Fruit fly (Drosophila melanogaster) whole organism, prepupa: ENCODE data around the gene CG34256.

Source experiments
- CG11762 ChIP-seq: fragments of 200-800 bp; sonication (Bioruptor generic); optimal IDR thresholded peaks from 3 replicates; lab custom pipeline; 2016; ENCODE audit warnings: missing biosample characterization, missing genetic modification characterization; ENCODE audit not compliant: insufficient read depth
- CG11902 ChIP-seq: fragments of 200-800 bp; sonication (Bioruptor generic); optimal IDR thresholded peaks from 3 replicates; lab custom pipeline; 2016; ENCODE audit warnings: missing biosample characterization, missing genetic modification characterization
- CG15336 ChIP-seq: fragments of 200-800 bp; sonication (Bioruptor generic); IDR thresholded peaks from 2 replicates; pipeline ENCODE4 v1.3.6; 2022; ENCODE audit warnings: missing biosample characterization, missing genetic modification characterization
- CG32006 ChIP-seq: fragments of 200-800 bp; sonication (Bioruptor generic); optimal IDR thresholded peaks from 3 replicates; lab custom pipeline; 2017; ENCODE audit warnings: missing biosample characterization, mild to moderate bottlenecking, missing genetic modification characterization
- CG3919 ChIP-seq: fragments of 200-800 bp; sonication (Bioruptor generic); optimal IDR thresholded peaks from 3 replicates; lab custom pipeline; 2016; ENCODE audit warnings: missing biosample characterization, missing genetic modification characterization
- CG4318 ChIP-seq: fragments of 200-800 bp; sonication (Bioruptor generic); optimal IDR thresholded peaks from 3 replicates; lab custom pipeline; 2017; ENCODE audit warnings: missing biosample characterization, mild to moderate bottlenecking, missing genetic modification characterization
- CG8119 ChIP-seq: fragments of 200-800 bp; sonication (Bioruptor generic); IDR thresholded peaks from 3 replicates; pipeline ENCODE4 v1.3.6; 2022; ENCODE audit warnings: missing biosample characterization, missing genetic modification characterization
- CG8632 ChIP-seq: fragments of 200-800 bp; sonication (Bioruptor generic); optimal IDR thresholded peaks from 3 replicates; lab custom pipeline; 2016; ENCODE audit warnings: missing biosample characterization, missing genetic modification characterization
- Hr38 ChIP-seq: sonication (Bioruptor generic); optimal IDR thresholded peaks from 2 replicates; lab custom pipeline; 2016; ENCODE audit warnings: missing biosample characterization, missing genetic modification characterization
- Hr39 ChIP-seq: fragments of 200-800 bp; sonication (Bioruptor generic); optimal IDR thresholded peaks from 2 replicates; lab custom pipeline; 2016; ENCODE audit warnings: missing biosample characterization, missing genetic modification characterization
- Hr4 ChIP-seq: fragments of 200-800 bp; sonication (Bioruptor generic); optimal IDR thresholded peaks from 3 replicates; lab custom pipeline; 2016; ENCODE audit warnings: missing biosample characterization, missing genetic modification characterization
- OdsH ChIP-seq: fragments of 200-800 bp; sonication (Bioruptor generic); optimal IDR thresholded peaks from 3 replicates; lab custom pipeline; 2016; ENCODE audit warnings: missing biosample characterization, missing genetic modification characterization
- eg ChIP-seq: fragments of 200-800 bp; sonication (Bioruptor generic); IDR thresholded peaks from 3 replicates; pipeline ENCODE4 v1.3.6; 2022; ENCODE audit warnings: missing biosample characterization, missing genetic modification characterization
- fkh ChIP-seq: fragments of 200-800 bp; sonication (Bioruptor generic); optimal IDR thresholded peaks from 3 replicates; lab custom pipeline; 2017; ENCODE audit warnings: missing biosample characterization, mild to moderate bottlenecking, missing genetic modification characterization, moderate library complexity

- TF ChIP-seq fkh (GFP tag; lab: Kevin White, UChicago): no peak
- no peak for TF ChIP-seq Hr4 (GFP tag; lab: Kevin White, UChicago)
- no peak for TF ChIP-seq Hr39 (GFP tag; lab: Kevin White, UChicago)
- no peak for TF ChIP-seq CG11902 (GFP tag; lab: Kevin White, UChicago)
- no peak for TF ChIP-seq CG8119 (GFP tag; lab: Robert Waterston, UW)
- TF ChIP-seq CG4318: no peak
- no peak for TF ChIP-seq Hr38 (GFP tag; lab: Kevin White, UChicago)
- no peak for TF ChIP-seq CG15336 (GFP tag; lab: Robert Waterston, UW)
- no peak for TF ChIP-seq CG11762
- no peak for TF ChIP-seq OdsH
- no peak for TF ChIP-seq CG8632
- no peak for TF ChIP-seq CG3919 (GFP tag; lab: Kevin White, UChicago)
- TF ChIP-seq CG32006: no peak
- TF ChIP-seq eg: no peak
Measured at dm6 chr3L:19016805-19017161, 27.2 kb upstream of the CG34256 start.
